Fruit fly (Drosophila melanogaster) S2 (cell line): ENCODE measurements around the gene CG42869.

ENCODE experiments used
- CG8478 ChIP-seq: fragments of >200 bp; optimal IDR thresholded peaks from 2 replicates; lab custom pipeline; 2018
- CTCF ChIP-seq, 2 experiments: fragments of >200 bp; optimal IDR thresholded peaks; 2 replicates each; lab custom pipeline; 2018

DNA sequence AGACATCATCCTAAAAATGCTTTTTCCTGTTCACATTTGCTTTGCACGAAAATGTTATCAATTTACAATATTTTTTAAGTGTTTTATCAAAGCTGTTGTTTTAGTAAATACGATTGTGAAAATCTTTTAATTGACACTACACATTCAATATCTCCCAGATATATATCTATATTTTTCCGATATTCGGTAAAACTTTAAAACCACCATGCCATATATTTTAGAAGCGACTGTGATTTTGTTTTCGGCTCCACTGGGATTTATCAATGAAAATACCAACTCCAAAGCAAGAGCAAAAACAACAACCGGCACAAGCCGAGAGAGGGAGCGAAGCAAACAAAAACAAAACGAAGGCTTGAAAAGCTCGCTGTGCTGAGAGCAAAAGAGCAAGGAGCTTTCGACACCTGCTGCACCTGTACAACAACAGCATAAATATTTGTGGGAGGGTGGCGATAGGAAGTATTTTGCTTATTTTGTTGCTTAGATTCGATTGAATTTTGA, 16.7 kb downstream of the CG42869 start:
- TF ChIP-seq CG8478 (lab: Kevin White, UChicago) (no peak), CTCF (optimal IDR thresholded peaks at IDR 0.05; lab: Kevin White, UChicago) (no peak)
